Worm (Caenorhabditis elegans): ENCODE measurements around the gene dot-1.2.

- TF ChIP-seq lin-35 (GFP tag; optimal IDR thresholded peaks at IDR 0.05) (no peak), F33H1.4 (GFP tag; IDR thresholded peaks at IDR 0.05) (no peak), bed-1 (GFP tag; IDR thresholded peaks at IDR 0.05) (no peak), fkh-3 (tag; optimal IDR thresholded peaks at IDR 0.05) (no peak), ama-1 (optimal IDR thresholded peaks at IDR 0.05) (no peak), ama-1 (GFP tag; optimal IDR thresholded peaks at IDR 0.05) (no peak), unc-130 (GFP tag; optimal IDR thresholded peaks at IDR 0.05) (no peak), unc-62 (GFP tag; optimal IDR thresholded peaks at IDR 0.05) (no peak), pha-4 (tag; optimal IDR thresholded peaks at IDR 0.05) (no peak), ZK185.1 (tag; optimal IDR thresholded peaks at IDR 0.05; ENCODE audit: poor library complexity, severe bottlenecking) (no peak)
Observed at ce11 chrX:11899031-11899430, 29.9 kb upstream of the dot-1.2 start.
